Worm (Caenorhabditis elegans) whole organism, L4 larva: ENCODE data around the gene fipr-16.

Source experiments
- F49E8.2 ChIP-seq: sonication (generic microtip); optimal IDR thresholded peaks from 2 replicates; lab custom pipeline; 2016; ENCODE audit warnings: missing compliant biosample characterization, mild to moderate bottlenecking, missing genetic modification characterization, borderline replicate concordance
- T20F7.1 ChIP-seq: fragments of 200-800 bp; sonication (Bioruptor generic); optimal IDR thresholded peaks from 2 replicates; lab custom pipeline; 2018; ENCODE audit warnings: mild to moderate bottlenecking, missing genetic modification characterization, missing compliant biosample characterization
- T26A8.4 ChIP-seq: fragments of 200-800 bp; sonication (Bioruptor generic); IDR thresholded peaks from 2 replicates; pipeline ENCODE4 v1.3.6; 2022; ENCODE audit warnings: missing genetic modification characterization, missing compliant biosample characterization
- Y105C5A.15 ChIP-seq: fragments of 200-800 bp; sonication (Bioruptor generic); IDR thresholded peaks from 2 replicates; pipeline ENCODE4 v1.3.6; 2022; ENCODE audit warnings: missing genetic modification characterization, missing compliant biosample characterization
- aha-1 ChIP-seq: fragments of 150-350 bp; peaks from one replicate; lab custom pipeline; 2014; ENCODE audit warnings: missing biosample characterization, missing genetic modification characterization
- ctbp-1 ChIP-seq: fragments of 200-800 bp; sonication (Bioruptor generic); IDR thresholded peaks from 2 replicates; pipeline ENCODE4 v1.3.6; 2022; ENCODE audit warnings: missing genetic modification reagents, missing genetic modification characterization, missing compliant biosample characterization
- daf-12 ChIP-seq: fragments of 150-350 bp; optimal IDR thresholded peaks from 2 replicates; lab custom pipeline; 2014; ENCODE audit warnings: missing biosample characterization, missing genetic modification reagents, missing genetic modification characterization
- dmd-6 ChIP-seq: fragments of 200-800 bp; sonication (Bioruptor generic); IDR thresholded peaks from 2 replicates; pipeline ENCODE4 v1.3.6; 2022; ENCODE audit warnings: missing genetic modification reagents, missing genetic modification characterization, missing compliant biosample characterization
- fos-1 ChIP-seq: fragments of 150-350 bp; optimal IDR thresholded peaks from 2 replicates; lab custom pipeline; 2014; ENCODE audit warnings: missing biosample characterization, missing genetic modification characterization
- gei-8 ChIP-seq: fragments of 200-800 bp; sonication (Bioruptor generic); optimal IDR thresholded peaks from 2 replicates; lab custom pipeline; 2018; ENCODE audit warnings: mild to moderate bottlenecking, missing genetic modification characterization, missing compliant biosample characterization
- lin-1 ChIP-seq: fragments of 200-800 bp; sonication (Bioruptor generic); IDR thresholded peaks from 2 replicates; pipeline ENCODE4 v1.3.6; 2022; ENCODE audit warnings: missing genetic modification reagents, missing genetic modification characterization, missing compliant biosample characterization
- lin-29 ChIP-seq: fragments of 200-800 bp; sonication (Bioruptor generic); IDR thresholded peaks from 2 replicates; pipeline ENCODE4 v1.3.6; 2022; ENCODE audit warnings: missing genetic modification reagents, missing genetic modification characterization, missing compliant biosample characterization
- madf-5 ChIP-seq, 2 experiments: fragments of 200-800 bp; sonication (Bioruptor generic); IDR thresholded peaks; 2 replicates each; pipeline ENCODE4 v1.3.6; 2022; ENCODE audit warnings: missing compliant biosample characterization in 2 of 2, missing genetic modification characterization in 2 of 2
- madf-9 ChIP-seq: fragments of 200-800 bp; sonication (Bioruptor generic); conservative IDR thresholded peaks from 2 replicates; pipeline ENCODE4 v1.3.6; 2022; ENCODE audit warnings: missing genetic modification reagents, missing genetic modification characterization, missing compliant biosample characterization
- mdt-29 ChIP-seq: fragments of 200-800 bp; sonication (Bioruptor generic); IDR thresholded peaks from 2 replicates; pipeline ENCODE4 v1.3.6; 2022; ENCODE audit warnings: missing genetic modification reagents, missing genetic modification characterization, missing compliant biosample characterization
- nhr-237 ChIP-seq: sonication (generic microtip); optimal IDR thresholded peaks from 2 replicates; lab custom pipeline; 2017; ENCODE audit warnings: missing biosample characterization, missing genetic modification characterization
- nhr-25 ChIP-seq: sonication (generic microtip); optimal IDR thresholded peaks from 2 replicates; lab custom pipeline; 2017; ENCODE audit warnings: missing genetic modification characterization, mild to moderate bottlenecking, missing compliant biosample characterization, antibody characterized with exemption, moderate library complexity, borderline replicate concordance; ENCODE audit not compliant: insufficient read depth
- nhr-28 ChIP-seq: fragments of 150-350 bp; optimal IDR thresholded peaks from 2 replicates; lab custom pipeline; 2014; ENCODE audit warnings: missing biosample characterization, missing genetic modification characterization
- nhr-76 ChIP-seq: fragments of 150-350 bp; optimal IDR thresholded peaks from 2 replicates; lab custom pipeline; 2014; ENCODE audit warnings: missing biosample characterization, missing genetic modification characterization
- pqm-1 ChIP-seq: sonication (generic microtip); optimal IDR thresholded peaks from 2 replicates; lab custom pipeline; 2017; ENCODE audit warnings: missing biosample characterization, missing genetic modification characterization
- rbr-2 ChIP-seq: sonication (generic microtip); optimal IDR thresholded peaks from 2 replicates; lab custom pipeline; 2016; ENCODE audit warnings: missing genotype, missing genetic modification characterization, missing compliant biosample characterization
- skn-1 ChIP-seq: fragments of 150-350 bp; optimal IDR thresholded peaks from 2 replicates; lab custom pipeline; 2014; ENCODE audit warnings: missing biosample characterization, missing genetic modification characterization
- snpc-1.2 ChIP-seq: fragments of 200-800 bp; sonication (Bioruptor generic); IDR thresholded peaks from 2 replicates; pipeline ENCODE4 v1.3.6; 2022; ENCODE audit warnings: missing genetic modification reagents, missing genetic modification characterization, missing compliant biosample characterization
- snpc-4 ChIP-seq: fragments of 150-350 bp; optimal IDR thresholded peaks from 2 replicates; lab custom pipeline; 2014; ENCODE audit warnings: missing biosample characterization, missing genetic modification characterization
- spr-3 ChIP-seq: fragments of 200-800 bp; sonication (Bioruptor generic); optimal IDR thresholded peaks from 2 replicates; lab custom pipeline; 2018; ENCODE audit warnings: mild to moderate bottlenecking, missing genetic modification characterization, missing compliant biosample characterization
- unc-39 ChIP-seq: sonication (generic microtip); optimal IDR thresholded peaks from 2 replicates; lab custom pipeline; 2017; ENCODE audit warnings: missing biosample characterization, missing genetic modification characterization
- unc-62 ChIP-seq, 3 experiments: fragments of 150-350 bp in 1 of 3; sonication (generic microtip); optimal IDR thresholded peaks in 2 of 3; peaks in 1 of 3; 1 replicate in 1 of 3; 2 replicates in 2 of 3; lab custom pipeline; 2014 to 2017; ENCODE audit warnings: missing biosample characterization in 3 of 3, missing genetic modification characterization in 3 of 3, missing genetic modification reagents in 3 of 3, missing genotype in 1 of 3

Gene fipr-16

ce11 chrIII:8580802-8581201 lies 10.0 kb downstream of the fipr-16 start, which contains the start of gene doxa-1:
TSS of gene doxa-1 (plus strand) at chrIII:8581102.
- TF ChIP-seq aha-1 (tag; lab: Kevin White, UChicago) = peak; percentile 11
- TF ChIP-seq unc-62 (GFP tag; optimal IDR thresholded peaks at IDR 0.05 in 1 of 2; lab: Kevin White, UChicago) = peak in 1 of 2 experiments; percentile 87
- TF ChIP-seq unc-62 (tag; optimal IDR thresholded peaks at IDR 0.05; lab: Kevin White, UChicago) = no peak
- TF ChIP-seq gei-8 = no peak
- TF ChIP-seq pqm-1 (tag; lab: Kevin White, UChicago) = no peak

- TF ChIP-seq ctbp-1 (GFP tag; lab: Robert Waterston, UW) (0 out of 2 replicates have a peak, but pooled peaks have one; percentile 36), aha-1 (tag; lab: Kevin White, UChicago) (peak; percentile 93), Y105C5A.15 (no peak)
These were observed 11.4 kb downstream of the fipr-16 start for ce11 chrIII:8579367-8579766.

- TF ChIP-seq lin-1 = no peak
- TF ChIP-seq T26A8.4 (GFP tag; lab: Robert Waterston, UW) = no peak
- TF ChIP-seq aha-1 (tag; lab: Kevin White, UChicago) = peak; percentile 5
- TF ChIP-seq unc-62 (GFP tag; optimal IDR thresholded peaks at IDR 0.05 in 1 of 2; lab: Kevin White, UChicago) = peak in 1 of 2 experiments; percentile 83
- TF ChIP-seq unc-62 (tag; optimal IDR thresholded peaks at IDR 0.05; lab: Kevin White, UChicago) = no peak
These were observed 12.4 kb downstream of the fipr-16 start for ce11 chrIII:8578381-8578780.

- TF ChIP-seq mdt-29 (GFP tag; lab: Robert Waterston, UW) = no peak
- TF ChIP-seq nhr-25 (tag; lab: Kevin White, UChicago) = no peak
- no peak for TF ChIP-seq madf-5 (GFP tag; IDR thresholded peaks at IDR 0.05; lab: Robert Waterston, UW)
- TF ChIP-seq unc-39 (tag; lab: Kevin White, UChicago) = no peak
- TF ChIP-seq snpc-4 = no peak
- TF ChIP-seq nhr-76 (tag; lab: Kevin White, UChicago) = no peak
- TF ChIP-seq F49E8.2 (tag; lab: Kevin White, UChicago) = no peak
- TF ChIP-seq nhr-237 (tag; lab: Kevin White, UChicago) = no peak
- no peak for TF ChIP-seq rbr-2 (tag; lab: Kevin White, UChicago)
- TF ChIP-seq madf-9 (GFP tag; lab: Robert Waterston, UW) = no peak
- no peak for TF ChIP-seq nhr-28
- TF ChIP-seq, all 104 proteins: peak for 0
These were observed 13.2 kb downstream of the fipr-16 start for ce11 chrIII:8577534-8577933.

DNA sequence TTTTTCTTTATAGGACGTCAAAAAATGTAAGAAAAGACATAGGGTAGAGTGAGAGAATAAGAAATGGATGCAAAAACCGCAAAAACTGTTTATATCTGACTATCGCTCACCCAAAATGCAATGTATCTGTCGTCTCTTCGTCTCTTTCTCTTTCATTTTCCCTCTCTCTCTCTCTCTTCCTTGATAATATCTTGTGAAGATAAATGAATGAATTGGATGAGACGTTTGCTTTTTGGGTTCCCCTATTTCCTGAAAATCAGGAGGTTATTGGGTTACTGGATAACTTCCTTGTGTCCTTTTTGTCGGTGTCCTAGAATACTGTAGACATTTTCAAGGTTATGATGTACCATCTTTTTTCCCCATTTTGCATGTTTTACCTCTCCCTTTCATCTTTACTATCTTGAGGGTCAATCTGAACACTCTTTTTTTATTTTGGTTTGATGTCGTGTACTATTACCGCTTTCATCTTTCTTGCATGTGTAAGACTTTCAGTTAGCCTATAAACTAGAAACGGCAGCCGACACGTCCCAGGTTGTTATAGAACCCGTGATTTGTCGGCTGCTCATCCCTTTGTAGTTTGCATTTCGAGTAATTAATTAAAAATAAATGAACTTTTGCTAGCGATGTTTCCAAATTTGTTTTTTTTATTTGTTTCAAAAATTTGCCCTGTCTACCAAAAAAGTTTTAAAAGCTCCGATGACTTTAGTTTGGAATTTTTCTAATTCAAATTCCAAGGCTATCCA lies 15.3 kb downstream of the fipr-16 start:
- TF ChIP-seq T20F7.1 (GFP tag; lab: Kevin White, UChicago) = no peak
- peak in 1 of 2 experiments; percentile 72 for TF ChIP-seq unc-62 (GFP tag; optimal IDR thresholded peaks at IDR 0.05 in 1 of 2; lab: Kevin White, UChicago)
- no peak for TF ChIP-seq unc-62 (tag; optimal IDR thresholded peaks at IDR 0.05; lab: Kevin White, UChicago)
- peak; percentile 67 for TF ChIP-seq aha-1 (tag; lab: Kevin White, UChicago)
- TF ChIP-seq nhr-28 = peak; percentile 15

DNA sequence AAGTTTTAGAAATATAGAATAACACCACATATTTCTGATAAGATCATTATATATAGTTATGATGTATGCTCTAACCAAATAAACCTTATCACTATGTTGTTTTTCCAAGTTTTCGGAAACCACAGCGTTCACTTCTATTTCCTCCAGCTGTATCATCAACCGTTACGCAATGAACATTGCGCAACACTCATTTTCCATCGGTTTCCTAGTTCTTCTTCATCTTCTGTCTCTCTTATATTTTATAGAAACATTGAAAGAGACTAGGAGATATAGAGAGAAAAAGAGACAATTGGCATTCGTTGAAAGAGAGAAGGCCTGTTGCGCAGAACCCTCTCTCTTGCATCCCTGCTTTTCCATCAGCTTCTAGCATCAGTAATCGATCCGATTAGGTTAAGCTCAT lies 16.5 kb downstream of the fipr-16 start:
- TF ChIP-seq dmd-6 (GFP tag; lab: Robert Waterston, UW) (no peak), fos-1 (tag; lab: Kevin White, UChicago) (no peak), daf-12 (tag; lab: Kevin White, UChicago) (no peak), snpc-1.2 (GFP tag; lab: Robert Waterston, UW) (no peak), spr-3 (GFP tag; lab: Kevin White, UChicago) (no peak), aha-1 (tag; lab: Kevin White, UChicago) (peak; percentile 84), lin-29 (GFP tag; lab: Robert Waterston, UW) (no peak), nhr-76 (tag; lab: Kevin White, UChicago) (no peak), skn-1 (no peak), nhr-28 (peak; percentile 18)
